Worm (Caenorhabditis elegans) whole organism, mixed stage, embryonic: ENCODE measurements around the gene dli-1.

Source experiments
- M03D4.4 ChIP-seq: sonication (generic microtip); optimal IDR thresholded peaks from 2 replicates; lab custom pipeline; 2017; ENCODE audit warnings: mild to moderate bottlenecking, missing genetic modification characterization, missing compliant biosample characterization
- bed-3 ChIP-seq: fragments of 200-800 bp; sonication (Bioruptor generic); optimal IDR thresholded peaks from 3 replicates; lab custom pipeline; 2018; ENCODE audit warnings: mild to moderate bottlenecking, missing genetic modification characterization, moderate library complexity, missing compliant biosample characterization
- blmp-1 ChIP-seq: fragments of 150-350 bp; optimal IDR thresholded peaks from 2 replicates; lab custom pipeline; 2014; ENCODE audit warnings: missing biosample characterization, missing genetic modification characterization
- ceh-39 ChIP-seq: fragments of 150-350 bp; optimal IDR thresholded peaks from 2 replicates; lab custom pipeline; 2014; ENCODE audit warnings: missing biosample characterization, missing genetic modification characterization
- ceh-43 ChIP-seq: fragments of 200-800 bp; sonication (Bioruptor generic); optimal IDR thresholded peaks from 2 replicates; lab custom pipeline; 2018; ENCODE audit warnings: mild to moderate bottlenecking, missing genetic modification characterization, moderate library complexity, missing compliant biosample characterization
- ceh-83 ChIP-seq: fragments of 200-800 bp; sonication (Bioruptor generic); optimal IDR thresholded peaks from 2 replicates; lab custom pipeline; 2018; ENCODE audit warnings: mild to moderate bottlenecking, missing genetic modification characterization, missing compliant biosample characterization
- ces-1 ChIP-seq: fragments of 150-350 bp; optimal IDR thresholded peaks from 2 replicates; lab custom pipeline; 2014; ENCODE audit warnings: missing biosample characterization, missing genetic modification reagents, missing genetic modification characterization
- cnd-1 ChIP-seq: fragments of 200-800 bp; sonication (Bioruptor generic); optimal IDR thresholded peaks from 2 replicates; lab custom pipeline; 2018; ENCODE audit warnings: mild to moderate bottlenecking, missing genetic modification characterization, missing compliant biosample characterization
- drap-1 ChIP-seq: fragments of 200-800 bp; sonication (Bioruptor generic); optimal IDR thresholded peaks from 3 replicates; lab custom pipeline; 2018; ENCODE audit warnings: mild to moderate bottlenecking, missing genetic modification characterization, missing compliant biosample characterization
- elt-1 ChIP-seq: sonication (generic microtip); optimal IDR thresholded peaks from 2 replicates; lab custom pipeline; 2017; ENCODE audit warnings: missing genetic modification characterization, mild to moderate bottlenecking, missing compliant biosample characterization, antibody characterized with exemption, moderate library complexity, borderline replicate concordance; ENCODE audit not compliant: insufficient read depth
- elt-3 ChIP-seq: fragments of 150-350 bp; optimal IDR thresholded peaks from 2 replicates; lab custom pipeline; 2014; ENCODE audit warnings: missing biosample characterization, missing genetic modification characterization
- flh-1 ChIP-seq: fragments of 200-800 bp; sonication (Bioruptor generic); optimal IDR thresholded peaks from 2 replicates; lab custom pipeline; 2018; ENCODE audit warnings: mild to moderate bottlenecking, missing genetic modification characterization, moderate library complexity, missing compliant biosample characterization
- ham-2 ChIP-seq: fragments of 200-800 bp; sonication (Bioruptor generic); optimal IDR thresholded peaks from 2 replicates; lab custom pipeline; 2018; ENCODE audit warnings: mild to moderate bottlenecking, missing genetic modification characterization, missing compliant biosample characterization
- hlh-1 ChIP-seq: fragments of 150-350 bp; optimal IDR thresholded peaks from 2 replicates; lab custom pipeline; 2014; ENCODE audit warnings: missing biosample characterization, missing genetic modification reagents, missing genetic modification characterization
- lin-13 ChIP-seq: fragments of 150-350 bp; optimal IDR thresholded peaks from 2 replicates; lab custom pipeline; 2014; ENCODE audit warnings: missing biosample characterization, missing genetic modification characterization
- lin-32 ChIP-seq: fragments of 200-800 bp; sonication (Bioruptor generic); optimal IDR thresholded peaks from 2 replicates; lab custom pipeline; 2018; ENCODE audit warnings: mild to moderate bottlenecking, missing genetic modification characterization, missing compliant biosample characterization
- lsy-2 ChIP-seq: fragments of 150-350 bp; optimal IDR thresholded peaks from 2 replicates; lab custom pipeline; 2014; ENCODE audit warnings: missing biosample characterization, missing genetic modification characterization
- mab-5 ChIP-seq: fragments of 150-350 bp; optimal IDR thresholded peaks from 2 replicates; lab custom pipeline; 2014; ENCODE audit warnings: missing biosample characterization, missing genetic modification characterization
- mep-1 ChIP-seq: fragments of 150-350 bp; optimal IDR thresholded peaks from 2 replicates; lab custom pipeline; 2017; ENCODE audit warnings: missing biosample characterization, missing genetic modification reagents, missing genetic modification characterization, inconsistent platforms
- mls-2 ChIP-seq: sonication (generic microtip); optimal IDR thresholded peaks from 2 replicates; lab custom pipeline; 2016; ENCODE audit warnings: mild to moderate bottlenecking, missing genetic modification characterization, moderate library complexity, missing compliant biosample characterization
- nhr-12 ChIP-seq: fragments of 150-350 bp; optimal IDR thresholded peaks from 2 replicates; lab custom pipeline; 2014; ENCODE audit warnings: missing biosample characterization, missing genetic modification characterization
- nhr-2 ChIP-seq: fragments of 150-350 bp; optimal IDR thresholded peaks from 2 replicates; lab custom pipeline; 2014; ENCODE audit warnings: missing biosample characterization, missing genetic modification characterization
- nhr-237 ChIP-seq: fragments of 150-350 bp; optimal IDR thresholded peaks from 2 replicates; lab custom pipeline; 2014; ENCODE audit warnings: missing biosample characterization, missing genetic modification characterization
- nhr-28 ChIP-seq: fragments of 150-350 bp; optimal IDR thresholded peaks from 2 replicates; lab custom pipeline; 2014; ENCODE audit warnings: missing biosample characterization, missing genetic modification characterization
- pha-4 ChIP-seq: fragments of 150-350 bp; optimal IDR thresholded peaks from 2 replicates; lab custom pipeline; 2018; ENCODE audit warnings: missing biosample characterization, missing genetic modification reagents, missing genetic modification characterization
- sem-2 ChIP-seq: fragments of 200-800 bp; sonication (Bioruptor generic); optimal IDR thresholded peaks from 2 replicates; lab custom pipeline; 2018; ENCODE audit warnings: mild to moderate bottlenecking, missing genetic modification characterization, missing compliant biosample characterization
- snpc-4 ChIP-seq: fragments of 150-350 bp; optimal IDR thresholded peaks from 2 replicates; lab custom pipeline; 2014; ENCODE audit warnings: missing biosample characterization, missing genetic modification characterization
- sptf-1 ChIP-seq: sonication (generic microtip); optimal IDR thresholded peaks from 2 replicates; lab custom pipeline; 2017; ENCODE audit warnings: mild to moderate bottlenecking, missing genetic modification characterization, moderate library complexity, missing compliant biosample characterization
- tbx-8 ChIP-seq: fragments of 200-800 bp; sonication (Bioruptor generic); optimal IDR thresholded peaks from 2 replicates; lab custom pipeline; 2018; ENCODE audit warnings: mild to moderate bottlenecking, missing genetic modification characterization, moderate library complexity, missing compliant biosample characterization
- unc-120 ChIP-seq: sonication (generic microtip); optimal IDR thresholded peaks from 2 replicates; lab custom pipeline; 2017; ENCODE audit warnings: missing genetic modification characterization, missing compliant biosample characterization; ENCODE audit not compliant: poor library complexity, severe bottlenecking
- unc-39 ChIP-seq: fragments of 150-350 bp; optimal IDR thresholded peaks from 2 replicates; lab custom pipeline; 2014; ENCODE audit warnings: missing biosample characterization, missing genetic modification characterization
- unc-62 ChIP-seq: fragments of 150-350 bp; optimal IDR thresholded peaks from 2 replicates; lab custom pipeline; 2014; ENCODE audit warnings: missing biosample characterization, missing genetic modification reagents, missing genetic modification characterization
- zip-8 ChIP-seq: fragments of 150-350 bp; optimal IDR thresholded peaks from 2 replicates; lab custom pipeline; 2014; ENCODE audit warnings: missing biosample characterization, missing genetic modification characterization
- ztf-11 ChIP-seq: fragments of 150-350 bp; optimal IDR thresholded peaks from 2 replicates; lab custom pipeline; 2014; ENCODE audit warnings: missing biosample characterization, missing genetic modification characterization

Gene dli-1

DNA sequence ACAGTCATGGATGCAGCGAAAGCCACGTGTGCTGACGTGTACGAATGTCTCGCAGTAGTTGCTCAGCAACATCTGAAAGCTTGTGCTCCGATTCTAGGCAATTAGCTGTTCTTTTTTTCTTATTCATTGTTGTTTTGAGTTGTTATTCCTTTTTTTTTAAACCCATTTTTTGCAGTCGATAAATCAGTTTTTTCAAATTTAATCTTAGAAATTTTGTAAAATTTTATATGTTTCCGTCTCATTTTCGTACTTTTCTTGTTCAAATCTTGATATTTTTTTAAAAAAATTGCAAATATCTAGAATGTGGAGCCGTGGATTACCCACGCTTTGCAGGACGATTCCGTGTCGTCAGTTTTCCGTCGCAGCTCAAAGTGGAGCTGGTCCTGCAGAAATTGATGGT is 1.8 kb upstream of the dli-1 start, which contains the start of gene fask-1:
fask-1 (plus strand) TSS at position 301 of the 400 bp plus-strand sequence.
- no peak for TF ChIP-seq cnd-1 (tag; lab: Kevin White, UChicago)
- no peak for TF ChIP-seq flh-1
- no peak for TF ChIP-seq mls-2
- no peak for TF ChIP-seq lin-32 (GFP tag; lab: Kevin White, UChicago)
- TF ChIP-seq sem-2: no peak
- no peak for TF ChIP-seq M03D4.4 (tag; lab: Kevin White, UChicago)
- TF ChIP-seq elt-1 (tag; lab: Kevin White, UChicago): no peak
- TF ChIP-seq elt-3: no peak
- no peak for TF ChIP-seq unc-39 (tag; lab: Kevin White, UChicago)
- TF ChIP-seq ham-2 (GFP tag; lab: Kevin White, UChicago): no peak
- TF ChIP-seq ceh-83 (GFP tag; lab: Kevin White, UChicago): no peak
- no peak for TF ChIP-seq nhr-12
- TF ChIP-seq ceh-39 (tag; lab: Kevin White, UChicago): no peak
- TF ChIP-seq nhr-28 (tag; lab: Kevin White, UChicago): no peak
- TF ChIP-seq tbx-8 (GFP tag; lab: Kevin White, UChicago): no peak
- TF ChIP-seq hlh-1 (tag; lab: Kevin White, UChicago): no peak
- TF ChIP-seq sptf-1 (tag; lab: Kevin White, UChicago): no peak
- no peak for TF ChIP-seq zip-8
- no peak for TF ChIP-seq pha-4 (tag; lab: Kevin White, UChicago)

DNA sequence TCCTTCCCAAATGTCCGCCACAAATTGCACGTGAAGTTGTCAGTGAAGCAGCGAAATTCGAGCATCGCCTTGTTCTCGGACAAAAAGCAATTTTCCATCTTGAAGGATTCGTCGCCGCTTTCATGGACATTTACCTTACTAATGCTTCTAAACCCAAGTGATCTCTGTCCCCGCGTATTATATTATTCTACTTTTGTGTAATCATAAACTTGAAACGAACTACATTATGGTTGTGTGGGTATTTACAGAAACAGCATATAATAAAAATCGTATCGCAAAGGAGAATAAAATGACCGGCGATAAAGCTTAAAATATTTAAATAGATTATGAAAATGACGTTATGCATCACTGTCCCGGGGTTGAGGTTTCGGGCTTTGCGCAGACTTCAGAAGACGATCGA is 1.8 kb downstream of the dli-1 start:
- TF ChIP-seq tbx-8 (GFP tag; lab: Kevin White, UChicago): no peak
- no peak for TF ChIP-seq mls-2

DNA sequence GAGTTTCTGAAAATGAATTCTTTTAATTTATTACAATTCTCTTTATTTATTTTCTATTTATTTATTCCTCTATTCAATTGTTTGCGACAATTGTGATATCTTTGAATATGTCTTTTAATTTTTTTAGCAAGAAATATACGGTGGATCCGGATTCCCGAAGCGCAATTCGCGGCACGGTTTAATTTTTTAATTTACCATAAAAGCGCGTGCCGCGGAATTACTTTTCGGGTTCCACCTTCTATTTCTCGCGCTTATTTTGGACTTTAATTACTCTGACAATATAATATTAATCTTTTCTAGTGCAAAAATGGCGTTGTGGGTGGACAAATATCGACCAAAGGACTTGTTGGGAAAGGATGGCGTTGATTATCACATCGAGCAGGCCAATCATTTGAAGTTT is 3.1 kb downstream of the dli-1 start, which contains the start of gene rfc-3:
rfc-3 (plus strand) TSS at position 301 of the 400 bp plus-strand sequence.
- TF ChIP-seq nhr-28 (tag; lab: Kevin White, UChicago): no peak

DNA sequence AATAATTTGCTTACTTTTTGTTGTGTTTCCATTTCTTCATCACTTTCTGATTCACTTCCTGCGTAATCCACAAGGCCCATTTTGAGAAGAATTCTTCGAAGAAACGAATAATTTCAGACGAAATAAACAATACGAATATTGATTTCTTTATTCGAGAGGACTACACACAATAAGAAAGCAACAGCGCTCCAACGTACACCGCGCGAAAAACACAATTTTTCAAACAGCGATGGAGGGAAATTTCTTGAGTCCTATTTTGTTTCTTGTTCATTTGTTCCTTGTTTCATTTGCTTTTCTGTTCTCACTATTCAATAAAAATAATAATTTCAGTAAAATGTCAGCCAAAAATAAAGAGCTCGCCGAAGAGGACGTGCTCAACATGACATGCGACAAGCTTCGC is 4.9 kb downstream of the dli-1 start, which contains the start of the genes prcc-1 and C39E9.12:
prcc-1 (minus strand) TSS at position 119 of the 400 bp plus-strand sequence.
C39E9.12 (plus strand) TSS at position 331 of the 400 bp plus-strand sequence.
- TF ChIP-seq unc-39 (tag; lab: Kevin White, UChicago) (no peak), ham-2 (GFP tag; lab: Kevin White, UChicago) (no peak), unc-120 (tag; lab: Kevin White, UChicago) (no peak), cnd-1 (tag; lab: Kevin White, UChicago) (no peak), bed-3 (no peak), lsy-2 (peak; percentile 71), hlh-1 (tag; lab: Kevin White, UChicago) (peak; percentile 61), nhr-237 (tag; lab: Kevin White, UChicago) (peak; percentile 70), ztf-11 (no peak), zip-8 (no peak), lin-13 (no peak), unc-62 (GFP tag; lab: Kevin White, UChicago) (peak; percentile 33), flh-1 (no peak), ceh-39 (tag; lab: Kevin White, UChicago) (peak; percentile 76), lin-32 (GFP tag; lab: Kevin White, UChicago) (no peak), nhr-2 (tag; lab: Kevin White, UChicago) (no peak), pha-4 (tag; lab: Kevin White, UChicago) (peak; percentile 25), blmp-1 (tag; lab: Kevin White, UChicago) (no peak), mab-5 (tag; lab: Kevin White, UChicago) (no peak), mep-1 (tag; lab: Kevin White, UChicago) (peak; percentile 68), ceh-43 (GFP tag; lab: Kevin White, UChicago) (no peak)

DNA sequence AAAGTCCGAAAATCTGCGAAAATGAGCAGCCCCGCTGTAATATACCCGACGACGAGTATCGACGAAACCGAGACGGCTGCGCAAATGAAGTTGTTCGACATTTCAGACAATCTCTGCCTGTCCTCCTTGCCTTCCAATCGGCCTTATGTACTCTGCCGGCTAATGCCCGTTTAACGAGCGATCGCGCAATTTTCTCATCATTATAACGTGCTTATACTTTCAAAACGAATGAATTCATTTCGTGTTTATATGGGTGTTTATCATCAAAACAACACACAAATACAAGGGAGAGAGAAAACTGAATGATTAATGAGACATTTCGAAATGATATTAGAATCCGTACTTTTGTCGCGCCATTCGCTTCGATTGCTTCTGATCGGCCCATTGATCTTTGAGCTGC is 7.6 kb downstream of the dli-1 start, which contains the start of gene col-132:
col-132 (minus strand) TSS at position 101 of the 400 bp plus-strand sequence.
- TF ChIP-seq unc-120 (tag; lab: Kevin White, UChicago) (no peak), mab-5 (tag; lab: Kevin White, UChicago) (no peak), ces-1 (GFP tag; lab: Kevin White, UChicago) (no peak), nhr-12 (no peak), snpc-4 (tag; lab: Kevin White, UChicago) (no peak), nhr-2 (tag; lab: Kevin White, UChicago) (no peak), unc-62 (GFP tag; lab: Kevin White, UChicago) (no peak), bed-3 (no peak), ham-2 (GFP tag; lab: Kevin White, UChicago) (no peak), zip-8 (no peak), lin-13 (no peak), drap-1 (GFP tag; lab: Kevin White, UChicago) (no peak), unc-39 (tag; lab: Kevin White, UChicago) (no peak), ztf-11 (no peak)
